Worm (Caenorhabditis elegans) whole organism, L1 larva: ENCODE measurements around the gene eak-3.

Experiments used
- ceh-82 ChIP-seq, 3 experiments: fragments of 150-350 bp in 1 of 3; sonication (generic microtip) in 2 of 3; optimal IDR thresholded peaks; 2 replicates each; lab custom pipeline; 2014 to 2017; ENCODE audit warnings: missing biosample characterization in 3 of 3, missing genetic modification characterization in 3 of 3
- lin-13 ChIP-seq: fragments of 150-350 bp; optimal IDR thresholded peaks from 2 replicates; lab custom pipeline; 2014; ENCODE audit warnings: missing biosample characterization, missing genetic modification reagents, missing genetic modification characterization
- pax-3 ChIP-seq: fragments of 200-800 bp; sonication (Bioruptor generic); optimal IDR thresholded peaks from 2 replicates; lab custom pipeline; 2018; ENCODE audit warnings: mild to moderate bottlenecking, missing genetic modification characterization, moderate library complexity, missing compliant biosample characterization

ce11 chrIII:1196192-1196591 is 19.8 kb upstream of the eak-3 start, which contains the start of gene dss-1:
- no peak for TF ChIP-seq ceh-82 (tag; optimal IDR thresholded peaks at IDR 0.05; lab: Kevin White, UChicago)
- TF ChIP-seq lin-13 = no peak
- TF ChIP-seq pax-3 = no peak
